Worm (Caenorhabditis elegans) whole organism, L4/young adult: ENCODE data around the gene ant-1.3.
"Not testable (repeated sequence)": the region's sequence is repeated elsewhere in the genome, so short reads cannot be mapped to it uniquely, and the experiment has no call there.

ENCODE experiments used
- dao-5 ChIP-seq: sonication (generic microtip); optimal IDR thresholded peaks from 2 replicates; lab custom pipeline; 2016; ENCODE audit warnings: missing genotype, missing genetic modification characterization, moderate library complexity, missing compliant biosample characterization
- him-1 ChIP-seq: sonication (generic microtip); optimal IDR thresholded peaks from 2 replicates; lab custom pipeline; 2016; ENCODE audit warnings: missing genotype, missing genetic modification reagents, missing genetic modification characterization, missing compliant biosample characterization

DNA sequence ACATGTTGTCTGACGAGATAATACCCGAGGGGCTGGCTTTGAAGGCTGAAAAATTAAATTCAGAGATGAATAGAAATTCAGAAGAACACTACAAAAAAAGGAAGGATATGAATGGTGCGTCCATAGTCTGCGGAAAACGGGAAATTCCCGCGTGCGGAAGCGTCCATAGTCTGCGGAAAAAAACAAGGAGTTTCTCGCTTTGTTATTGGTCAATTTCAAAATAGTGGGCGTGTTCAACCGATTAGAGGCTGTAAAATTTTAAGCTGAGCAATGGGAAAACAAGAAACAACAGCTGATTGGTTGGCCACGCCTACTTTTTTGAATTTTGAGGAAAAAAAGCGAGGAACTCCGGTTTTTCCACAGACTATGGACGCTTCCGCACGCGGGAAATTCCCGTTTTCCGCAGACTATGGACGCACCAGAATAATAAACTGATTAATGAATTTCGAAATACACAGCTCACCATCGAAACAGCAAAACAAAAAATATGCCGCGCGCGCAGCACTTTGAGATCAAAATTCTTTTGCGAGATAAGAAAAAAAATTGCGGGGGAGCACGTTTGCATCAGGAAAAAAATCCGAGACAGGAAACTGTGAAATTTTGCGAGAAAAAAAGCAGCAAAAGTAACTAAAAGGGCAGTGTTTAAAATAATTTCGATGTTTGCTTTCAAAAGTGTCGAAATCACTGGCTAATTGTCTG, 31.9 kb upstream of the ant-1.3 start, which contains the start of gene gln-6:
- TF ChIP-seq him-1 (tag; lab: Kevin White, UChicago); dao-5: not testable (repeated sequence)
